Worm (Caenorhabditis elegans) whole organism, early embryonic: ENCODE measurements around the gene glb-21.

Source experiments
- B0310.2 ChIP-seq: sonication (generic microtip); optimal IDR thresholded peaks from 2 replicates; lab custom pipeline; 2016; ENCODE audit warnings: mild to moderate bottlenecking, missing genetic modification characterization, missing compliant biosample characterization
- F13C5.2 ChIP-seq: sonication (generic microtip); optimal IDR thresholded peaks from 2 replicates; lab custom pipeline; 2017; ENCODE audit warnings: mild to moderate bottlenecking, missing genetic modification characterization, inconsistent platforms, missing compliant biosample characterization
- aly-1 ChIP-seq: sonication (generic microtip); optimal IDR thresholded peaks from 2 replicates; lab custom pipeline; 2016; ENCODE audit warnings: missing genetic modification characterization, missing compliant biosample characterization
- ama-1 ChIP-seq: fragments of 150-350 bp; optimal IDR thresholded peaks from 2 replicates; lab custom pipeline; 2014
- ceh-36 ChIP-seq: sonication (generic microtip); optimal IDR thresholded peaks from 2 replicates; lab custom pipeline; 2016; ENCODE audit warnings: missing genetic modification characterization, inconsistent platforms, missing compliant biosample characterization
- ets-7 ChIP-seq: sonication (generic microtip); optimal IDR thresholded peaks from 2 replicates; lab custom pipeline; 2016; ENCODE audit warnings: missing genotype, missing genetic modification characterization, missing compliant biosample characterization
- flt-1 ChIP-seq: fragments of 200-800 bp; sonication (Bioruptor generic); IDR thresholded peaks from 2 replicates; pipeline ENCODE4 v1.3.6; 2022; ENCODE audit warnings: missing genetic modification characterization, missing compliant biosample characterization
- hmbx-1 ChIP-seq: sonication (generic microtip); optimal IDR thresholded peaks from 2 replicates; lab custom pipeline; 2016; ENCODE audit warnings: mild to moderate bottlenecking, missing genetic modification characterization, missing compliant biosample characterization
- hmg-4 ChIP-seq: fragments of 200-800 bp; sonication (Bioruptor generic); optimal IDR thresholded peaks from 2 replicates; lab custom pipeline; 2018; ENCODE audit warnings: mild to moderate bottlenecking, missing genetic modification characterization, missing compliant biosample characterization
- hnd-1 ChIP-seq: sonication (generic microtip); optimal IDR thresholded peaks from 2 replicates; lab custom pipeline; 2016; ENCODE audit warnings: missing genetic modification characterization, missing compliant biosample characterization
- scrt-1 ChIP-seq: fragments of 200-800 bp; sonication (Bioruptor generic); IDR thresholded peaks from 2 replicates; pipeline ENCODE4 v1.3.6; 2022; ENCODE audit warnings: missing genetic modification characterization, missing compliant biosample characterization
- sea-1 ChIP-seq: fragments of 200-800 bp; sonication (Bioruptor generic); conservative IDR thresholded peaks from 2 replicates; pipeline ENCODE4 v1.3.6; 2022; ENCODE audit warnings: missing genetic modification characterization, missing compliant biosample characterization

DNA sequence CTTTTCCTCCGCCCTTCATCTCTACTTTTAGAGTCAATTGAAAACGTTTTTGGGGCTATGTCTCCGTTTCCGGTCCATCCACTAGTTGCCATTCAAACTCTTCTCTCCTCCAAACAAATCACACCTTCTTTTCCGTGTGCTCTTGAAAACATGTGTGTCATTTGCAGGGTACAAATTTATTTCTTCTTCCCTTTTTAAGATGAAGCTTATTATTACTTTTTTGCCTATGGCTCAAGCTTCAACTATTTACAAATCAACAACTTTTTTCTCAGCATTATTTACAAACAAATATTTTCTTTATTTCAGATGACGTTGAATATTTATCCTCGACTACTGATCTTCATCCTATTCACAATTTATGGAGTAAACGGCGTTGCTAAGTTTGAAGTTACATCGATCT lies 32.9 kb upstream of the glb-21 start, which contains the start of gene T25B9.3:
- TF ChIP-seq F13C5.2 (no peak), sea-1 (no peak), flt-1 (no peak), ama-1 (no peak), ets-7 (tag; lab: Kevin White, UChicago) (no peak), B0310.2 (tag; lab: Kevin White, UChicago) (no peak), ceh-36 (no peak), hmg-4 (GFP tag; lab: Kevin White, UChicago) (no peak), aly-1 (no peak), hmbx-1 (tag; lab: Kevin White, UChicago) (no peak), hnd-1 (tag; lab: Kevin White, UChicago) (no peak), scrt-1 (GFP tag; lab: Robert Waterston, UW) (no peak)
